Worm (Caenorhabditis elegans): ENCODE measurements around the gene Y45G12B.3.

Y45G12B.3 gene

DNA sequence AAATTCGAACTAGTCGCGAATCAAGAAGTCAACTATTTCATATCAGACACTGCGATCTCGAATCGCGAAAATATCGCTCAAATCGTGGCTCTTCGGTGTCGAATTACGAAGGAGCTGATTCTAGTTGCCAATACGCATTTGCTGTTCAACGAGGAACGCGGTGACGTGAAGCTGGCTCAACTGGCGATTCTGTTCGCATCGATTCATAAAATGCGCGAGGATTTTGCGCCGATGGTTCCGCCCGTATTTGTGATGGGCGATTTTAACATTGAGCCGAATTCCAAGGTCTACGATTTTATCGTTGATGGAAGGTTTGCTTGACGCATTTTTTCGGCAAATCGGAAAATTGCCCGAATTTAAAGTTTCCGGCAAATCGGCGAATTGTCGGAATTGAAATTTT lies 35.6 kb downstream of the Y45G12B.3 start:
- TF ChIP-seq efl-1 (optimal IDR thresholded peaks at IDR 0.05) (no peak), efl-1 (GFP tag; optimal IDR thresholded peaks at IDR 0.05 in 1 of 2) (peak in 1 of 2 experiments; percentile 82), unc-62 (GFP tag; optimal IDR thresholded peaks at IDR 0.05) (no peak), fkh-8 (tag; optimal IDR thresholded peaks at IDR 0.05) (no peak)

DNA sequence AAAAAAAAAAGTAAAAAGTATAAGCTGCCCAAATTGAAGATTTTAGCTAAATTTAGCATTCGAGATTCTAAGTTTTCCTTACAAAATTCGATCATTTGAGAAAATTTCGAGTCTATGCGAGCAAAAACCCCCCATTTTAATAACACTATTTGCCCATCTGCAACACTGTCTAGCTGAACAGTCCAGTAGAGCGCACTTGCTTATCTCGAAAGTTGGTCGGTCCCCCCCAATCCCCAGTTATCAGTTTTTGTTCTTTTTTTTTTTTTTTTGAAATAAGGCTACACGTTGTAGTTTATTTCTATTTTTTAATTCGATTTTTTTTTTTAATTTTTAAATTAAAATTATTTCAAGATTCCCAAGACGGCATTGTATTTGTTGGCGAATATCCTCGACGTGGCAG lies 38.4 kb downstream of the Y45G12B.3 start:
- TF ChIP-seq elt-2 (tag; optimal IDR thresholded peaks at IDR 0.05) (peak; percentile 41), isw-1 (GFP tag; IDR thresholded peaks at IDR 0.05) (no peak), hlh-17 (GFP tag; optimal IDR thresholded peaks at IDR 0.05; ENCODE audit: borderline replicate concordance) (no peak), dpl-1 (GFP tag; optimal IDR thresholded peaks at IDR 0.05) (peak in 2 of 3 experiments; percentile 10 to 51), nhr-11 (tag; optimal IDR thresholded peaks at IDR 0.05) (no peak), ceh-63 (GFP tag; optimal IDR thresholded peaks at IDR 0.05) (no peak), irx-1 (tag; optimal IDR thresholded peaks at IDR 0.05) (no peak), ceh-88 (GFP tag; IDR thresholded peaks at IDR 0.05) (no peak), mdl-1 (tag; optimal IDR thresholded peaks at IDR 0.05) (no peak), ztf-4 (tag; optimal IDR thresholded peaks at IDR 0.05) (no peak), lsy-2 (tag; optimal IDR thresholded peaks at IDR 0.05) (peak; percentile 14 to 38), jun-1 (tag; optimal IDR thresholded peaks at IDR 0.05) (no peak), mef-2 (tag; optimal IDR thresholded peaks at IDR 0.05) (no peak), nhr-20 (tag; optimal IDR thresholded peaks at IDR 0.05) (no peak), tlp-1 (tag; optimal IDR thresholded peaks at IDR 0.05) (no peak), fkh-10 (GFP tag; optimal IDR thresholded peaks at IDR 0.05) (no peak), elt-3 (tag; optimal IDR thresholded peaks at IDR 0.05) (no peak), snpc-4 (tag; optimal IDR thresholded peaks at IDR 0.05) (no peak), C16A3.4 (tag; optimal IDR thresholded peaks at IDR 0.05) (no peak), nhr-71 (tag; optimal IDR thresholded peaks at IDR 0.05) (peak; percentile 27), efl-1 (optimal IDR thresholded peaks at IDR 0.05) (peak; percentile 34 to 37), efl-1 (GFP tag; optimal IDR thresholded peaks at IDR 0.05 in 1 of 2) (peak; percentile 33 to 93), pag-3 (tag; optimal IDR thresholded peaks at IDR 0.05; ENCODE audit: borderline replicate concordance, insufficient read depth) (no peak), mep-1 (tag; optimal IDR thresholded peaks at IDR 0.05) (no peak), nhr-84 (tag; optimal IDR thresholded peaks at IDR 0.05) (no peak), hpl-2 (GFP tag; optimal IDR thresholded peaks at IDR 0.05) (no peak), lin-35 (GFP tag; optimal IDR thresholded peaks at IDR 0.05) (peak in 1 of 2 experiments; percentile 51), nhr-237 (tag; optimal IDR thresholded peaks at IDR 0.05) (no peak), nhr-76 (tag; optimal IDR thresholded peaks at IDR 0.05) (no peak), xbp-1 (tag; optimal IDR thresholded peaks at IDR 0.05) (peak; percentile 1), aly-2 (tag; optimal IDR thresholded peaks at IDR 0.05) (no peak), ceh-8 (GFP tag; optimal IDR thresholded peaks at IDR 0.05) (no peak), ets-5 (GFP tag; IDR thresholded peaks at IDR 0.05) (no peak), snu-23 (GFP tag; optimal IDR thresholded peaks at IDR 0.05) (peak; percentile 12), unc-30 (tag; optimal IDR thresholded peaks at IDR 0.05) (no peak), C34B4.2 (tag; optimal IDR thresholded peaks at IDR 0.05) (no peak), blmp-1 (tag; optimal IDR thresholded peaks at IDR 0.05) (no peak), sptf-1 (tag; optimal IDR thresholded peaks at IDR 0.05) (no peak)

DNA sequence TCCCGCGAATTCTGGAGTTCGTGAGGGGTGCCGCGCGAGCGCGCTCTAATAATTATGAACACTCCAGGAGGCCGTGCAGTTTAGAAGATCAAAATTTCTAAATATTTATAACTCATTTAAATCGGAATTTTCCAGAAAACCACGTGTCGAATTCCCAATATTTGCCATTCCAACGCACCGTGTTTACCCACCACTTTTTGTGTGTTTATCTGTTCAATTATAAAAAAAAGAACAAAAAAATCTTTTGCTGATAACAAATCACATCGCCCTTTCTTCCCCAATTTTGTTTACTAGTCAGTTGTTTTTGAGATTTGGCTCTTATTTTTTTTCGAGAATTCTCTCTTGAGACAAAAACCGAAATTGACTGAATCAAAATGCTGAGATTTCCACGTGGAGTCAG lies 39.9 kb downstream of the Y45G12B.3 start:
- TF ChIP-seq mdl-1 (tag; optimal IDR thresholded peaks at IDR 0.05) = no peak
- TF ChIP-seq xbp-1 (tag; optimal IDR thresholded peaks at IDR 0.05) = no peak
- TF ChIP-seq efl-1 (optimal IDR thresholded peaks at IDR 0.05) = no peak
- TF ChIP-seq efl-1 (GFP tag; optimal IDR thresholded peaks at IDR 0.05 in 1 of 2) = peak in 1 of 2 experiments; percentile 48
- TF ChIP-seq ceh-90 (tag; optimal IDR thresholded peaks at IDR 0.05) = no peak
- no peak for TF ChIP-seq vab-15 (tag; optimal IDR thresholded peaks at IDR 0.05)
- TF ChIP-seq mep-1 (tag; optimal IDR thresholded peaks at IDR 0.05) = no peak
- TF ChIP-seq pqm-1 (tag; optimal IDR thresholded peaks at IDR 0.05) = no peak
- TF ChIP-seq hlh-4 (tag; optimal IDR thresholded peaks at IDR 0.05) = no peak
- no peak for TF ChIP-seq nhr-71 (tag; optimal IDR thresholded peaks at IDR 0.05)
